Worm (Caenorhabditis elegans) whole organism, L1 larva: ENCODE measurements around the gene M116.5.
A peak's percentile ranks its signal among the peaks of the same experiment; 100 is the strongest.

Experiments
- C16A3.4 ChIP-seq: fragments of 150-350 bp; optimal IDR thresholded peaks from 2 replicates; lab custom pipeline; 2014; ENCODE audit warnings: missing biosample characterization, missing genetic modification characterization
- alr-1 ChIP-seq: fragments of 200-800 bp; sonication (Bioruptor generic); optimal IDR thresholded peaks from 2 replicates; lab custom pipeline; 2018; ENCODE audit warnings: borderline replicate concordance, mild to moderate bottlenecking, missing genetic modification characterization, missing compliant biosample characterization
- aly-2 ChIP-seq: fragments of 150-350 bp; optimal IDR thresholded peaks from 2 replicates; lab custom pipeline; 2014; ENCODE audit warnings: missing biosample characterization, missing genetic modification characterization
- blmp-1 ChIP-seq: fragments of 150-350 bp; optimal IDR thresholded peaks from 2 replicates; lab custom pipeline; 2014; ENCODE audit warnings: missing biosample characterization, missing genetic modification characterization
- ceh-63 ChIP-seq: fragments of 200-800 bp; sonication (Bioruptor generic); optimal IDR thresholded peaks from 2 replicates; lab custom pipeline; 2018; ENCODE audit warnings: mild to moderate bottlenecking, missing genetic modification characterization, missing compliant biosample characterization
- ces-1 ChIP-seq: fragments of 150-350 bp; optimal IDR thresholded peaks from 2 replicates; lab custom pipeline; 2014; ENCODE audit warnings: missing biosample characterization, missing genetic modification reagents, missing genetic modification characterization
- egl-13 ChIP-seq: sonication (generic microtip); optimal IDR thresholded peaks from 2 replicates; lab custom pipeline; 2016; ENCODE audit warnings: missing genotype, missing genetic modification reagents, missing genetic modification characterization, missing compliant biosample characterization
- egl-27 ChIP-seq, 2 experiments: fragments of 150-350 bp in 1 of 2; sonication (generic microtip); optimal IDR thresholded peaks; 3 replicates each; lab custom pipeline; 2017 to 2018; ENCODE audit warnings: missing biosample characterization in 2 of 2, missing genetic modification characterization in 2 of 2, missing genetic modification reagents in 2 of 2
- elt-3 ChIP-seq, 6 experiments: fragments of 150-350 bp in 1 of 6; sonication (generic microtip); optimal IDR thresholded peaks; 2 replicates each; lab custom pipeline; 2017 to 2018; ENCODE audit warnings: missing biosample characterization in 6 of 6, missing genetic modification characterization in 6 of 6, inconsistent platforms in 1 of 6
- fkh-10 ChIP-seq: sonication (generic microtip); optimal IDR thresholded peaks from 2 replicates; lab custom pipeline; 2017; ENCODE audit warnings: missing biosample characterization, missing genetic modification reagents, missing genetic modification characterization
- fkh-4 ChIP-seq: sonication (generic microtip); optimal IDR thresholded peaks from 2 replicates; lab custom pipeline; 2016; ENCODE audit warnings: missing compliant biosample characterization, missing genetic modification characterization, borderline replicate concordance
- hlh-17 ChIP-seq: fragments of 200-800 bp; sonication (Bioruptor generic); optimal IDR thresholded peaks from 2 replicates; lab custom pipeline; 2018; ENCODE audit warnings: missing genetic modification characterization, mild to moderate bottlenecking, missing compliant biosample characterization, moderate library complexity, borderline replicate concordance
- hpl-2 ChIP-seq: fragments of 150-350 bp; optimal IDR thresholded peaks from 2 replicates; lab custom pipeline; 2014; ENCODE audit warnings: missing biosample characterization, missing genetic modification reagents, missing genetic modification characterization
- lin-13 ChIP-seq: fragments of 150-350 bp; optimal IDR thresholded peaks from 2 replicates; lab custom pipeline; 2014; ENCODE audit warnings: missing biosample characterization, missing genetic modification reagents, missing genetic modification characterization
- lin-14 ChIP-seq: fragments of 200-800 bp; sonication (Bioruptor generic); optimal IDR thresholded peaks from 2 replicates; lab custom pipeline; 2018; ENCODE audit warnings: mild to moderate bottlenecking, missing genetic modification characterization, moderate library complexity, missing compliant biosample characterization
- lin-35 ChIP-seq, 2 experiments: fragments of 150-350 bp; optimal IDR thresholded peaks; 2 replicates each; lab custom pipeline; 2014; ENCODE audit warnings: missing biosample characterization in 2 of 2, missing genetic modification characterization in 2 of 2, missing genetic modification reagents in 2 of 2
- lin-39 ChIP-seq: fragments of 150-350 bp; optimal IDR thresholded peaks from 2 replicates; lab custom pipeline; 2014; ENCODE audit warnings: missing biosample characterization, missing genetic modification reagents, missing genetic modification characterization
- lir-3 ChIP-seq: sonication (generic microtip); optimal IDR thresholded peaks from 2 replicates; lab custom pipeline; 2016; ENCODE audit warnings: mild to moderate bottlenecking, missing genetic modification characterization, moderate library complexity, missing compliant biosample characterization; ENCODE audit not compliant: poor library complexity
- mef-2 ChIP-seq: fragments of 150-350 bp; optimal IDR thresholded peaks from 2 replicates; lab custom pipeline; 2014; ENCODE audit warnings: missing biosample characterization, missing genetic modification characterization
- nhr-11 ChIP-seq: fragments of 150-350 bp; optimal IDR thresholded peaks from 2 replicates; lab custom pipeline; 2014; ENCODE audit warnings: missing biosample characterization, missing genetic modification characterization
- nhr-19 ChIP-seq: fragments of 200-800 bp; sonication (Bioruptor generic); conservative IDR thresholded peaks from 2 replicates; pipeline ENCODE4 v1.3.6; 2022; ENCODE audit warnings: missing genetic modification characterization, missing compliant biosample characterization
- nhr-20 ChIP-seq: sonication (generic microtip); optimal IDR thresholded peaks from 2 replicates; lab custom pipeline; 2016; ENCODE audit warnings: mild to moderate bottlenecking, missing genetic modification characterization, missing compliant biosample characterization
- nhr-237 ChIP-seq: fragments of 150-350 bp; optimal IDR thresholded peaks from 2 replicates; lab custom pipeline; 2014; ENCODE audit warnings: missing biosample characterization, missing genetic modification characterization
- nhr-28 ChIP-seq: fragments of 150-350 bp; optimal IDR thresholded peaks from 2 replicates; lab custom pipeline; 2014; ENCODE audit warnings: missing biosample characterization, missing genetic modification characterization
- nhr-71 ChIP-seq: sonication (generic microtip); optimal IDR thresholded peaks from 2 replicates; lab custom pipeline; 2016; ENCODE audit warnings: mild to moderate bottlenecking, missing genetic modification characterization, moderate library complexity, missing compliant biosample characterization
- nhr-84 ChIP-seq: sonication (generic microtip); optimal IDR thresholded peaks from 2 replicates; lab custom pipeline; 2017; ENCODE audit warnings: missing biosample characterization, missing genetic modification characterization
- nhr-85 ChIP-seq: sonication (generic microtip); peaks from one replicate; lab custom pipeline; 2016; ENCODE audit warnings: missing genetic modification characterization, inconsistent platforms, missing compliant biosample characterization
- pqm-1 ChIP-seq: sonication (generic microtip); optimal IDR thresholded peaks from 3 replicates; lab custom pipeline; 2017; ENCODE audit warnings: missing biosample characterization, missing genetic modification characterization
- skn-1 ChIP-seq: fragments of 150-350 bp; optimal IDR thresholded peaks from 2 replicates; lab custom pipeline; 2014; ENCODE audit warnings: missing biosample characterization, missing genetic modification characterization
- snpc-4 ChIP-seq: fragments of 150-350 bp; optimal IDR thresholded peaks from 2 replicates; lab custom pipeline; 2014; ENCODE audit warnings: missing biosample characterization, missing genetic modification characterization
- snu-23 ChIP-seq: sonication (generic microtip); optimal IDR thresholded peaks from 2 replicates; lab custom pipeline; 2016; ENCODE audit warnings: missing genetic modification characterization, missing compliant biosample characterization
- sox-4 ChIP-seq: sonication (generic microtip); optimal IDR thresholded peaks from 2 replicates; lab custom pipeline; 2016; ENCODE audit warnings: missing genetic modification characterization, missing compliant biosample characterization
- sptf-1 ChIP-seq: fragments of 150-350 bp; optimal IDR thresholded peaks from 2 replicates; lab custom pipeline; 2014; ENCODE audit warnings: missing biosample characterization, missing genetic modification characterization
- sup-37 ChIP-seq: fragments of 200-800 bp; sonication (Bioruptor generic); optimal IDR thresholded peaks from 2 replicates; lab custom pipeline; 2018; ENCODE audit warnings: mild to moderate bottlenecking, missing genetic modification characterization, missing compliant biosample characterization
- tbx-2 ChIP-seq: sonication (generic microtip); optimal IDR thresholded peaks from 2 replicates; lab custom pipeline; 2016; ENCODE audit warnings: missing genetic modification characterization, missing compliant biosample characterization
- tlp-1 ChIP-seq: fragments of 150-350 bp; optimal IDR thresholded peaks from 2 replicates; lab custom pipeline; 2014; ENCODE audit warnings: missing biosample characterization, missing genetic modification characterization
- unc-130 ChIP-seq: fragments of 150-350 bp; optimal IDR thresholded peaks from 2 replicates; lab custom pipeline; 2017; ENCODE audit warnings: missing biosample characterization, missing genetic modification characterization, inconsistent platforms
- unc-30 ChIP-seq: sonication (generic microtip); optimal IDR thresholded peaks from 2 replicates; lab custom pipeline; 2017; ENCODE audit warnings: missing biosample characterization, missing genetic modification characterization
- unc-98 ChIP-seq: fragments of 200-800 bp; sonication (Bioruptor generic); IDR thresholded peaks from 2 replicates; pipeline ENCODE4 v1.3.6; 2022; ENCODE audit warnings: missing genetic modification characterization, missing compliant biosample characterization

The M116.5 gene

ce11 chrIV:8420961-8421360 lies at the start of gene M116.5:
M116.5 (minus strand) TSS chrIV:8421061.
- TF ChIP-seq ces-1 (GFP tag; lab: Kevin White, UChicago) (no peak), aly-2 (tag; lab: Kevin White, UChicago) (no peak), skn-1 (tag; lab: Kevin White, UChicago) (no peak), nhr-11 (tag; lab: Kevin White, UChicago) (no peak), C16A3.4 (tag; lab: Kevin White, UChicago) (no peak), fkh-4 (no peak), egl-27 (tag; optimal IDR thresholded peaks at IDR 0.05; lab: Kevin White, UChicago) (no peak), lin-39 (tag; lab: Kevin White, UChicago) (no peak), lin-14 (GFP tag; lab: Kevin White, UChicago) (no peak), hpl-2 (GFP tag; lab: Kevin White, UChicago) (no peak), nhr-237 (tag; lab: Kevin White, UChicago) (no peak), mef-2 (tag; lab: Kevin White, UChicago) (no peak), tlp-1 (tag; lab: Kevin White, UChicago) (no peak), fkh-10 (GFP tag; lab: Kevin White, UChicago) (no peak), unc-130 (no peak), pqm-1 (tag; lab: Kevin White, UChicago) (no peak)

ce11 chrIV:8464187-8464586 lies 43.3 kb upstream of the M116.5 start:
- no peak for TF ChIP-seq nhr-84 (tag; lab: Kevin White, UChicago)
- peak in 1 of 2 experiments; percentile 34 for TF ChIP-seq lin-35 (GFP tag; optimal IDR thresholded peaks at IDR 0.05; lab: Kevin White, UChicago)
- peak in 4 of 6 experiments; percentile 60 to 86 (median 68) for TF ChIP-seq elt-3 (tag; optimal IDR thresholded peaks at IDR 0.05; lab: Kevin White, UChicago)
- peak; percentile 33 for TF ChIP-seq blmp-1 (tag; lab: Kevin White, UChicago)
- TF ChIP-seq sptf-1 = no peak
- peak; percentile 30 for TF ChIP-seq nhr-19 (GFP tag; lab: Robert Waterston, UW)
- TF ChIP-seq nhr-20 (tag; lab: Kevin White, UChicago) = peak; percentile 57
- TF ChIP-seq snu-23 (GFP tag; lab: Kevin White, UChicago) = peak; percentile 26
- no peak for TF ChIP-seq hpl-2 (GFP tag; lab: Kevin White, UChicago)
- TF ChIP-seq lir-3 (tag; lab: Kevin White, UChicago) = no peak
- peak; percentile 49 for TF ChIP-seq nhr-71
- TF ChIP-seq lin-14 (GFP tag; lab: Kevin White, UChicago) = peak; percentile 55
- TF ChIP-seq tbx-2 (tag; lab: Kevin White, UChicago) = peak; percentile 3
- TF ChIP-seq nhr-85 (tag; lab: Kevin White, UChicago) = peak; percentile 82
- TF ChIP-seq egl-13 (tag; lab: Kevin White, UChicago) = no peak
- no peak for TF ChIP-seq sox-4 (tag; lab: Kevin White, UChicago)

ce11 chrIV:8463716-8464115 lies 42.9 kb upstream of the M116.5 start, which contains the start of gene str-176:
str-176 (minus strand) TSS chrIV:8463816.
- TF ChIP-seq unc-30 (tag; lab: Kevin White, UChicago) (no peak), nhr-28 (tag; lab: Kevin White, UChicago) (no peak), lin-13 (GFP tag; lab: Kevin White, UChicago) (no peak), nhr-85 (tag; lab: Kevin White, UChicago) (no peak), fkh-10 (GFP tag; lab: Kevin White, UChicago) (no peak), sup-37 (GFP tag; lab: Kevin White, UChicago) (no peak), snpc-4 (no peak), hlh-17 (GFP tag; lab: Kevin White, UChicago) (no peak), unc-98 (no peak), lir-3 (tag; lab: Kevin White, UChicago) (no peak), alr-1 (no peak), ceh-63 (GFP tag; lab: Kevin White, UChicago) (no peak)
- TF ChIP-seq, all 84 proteins: peak for 0
